Fruit fly (Drosophila melanogaster) whole organism, adult: ENCODE results near the gene hdm.

ENCODE experiments used
- CG11617 ChIP-seq: fragments of 200-800 bp; sonication (Bioruptor generic); optimal IDR thresholded peaks from 2 replicates; lab custom pipeline; 2017; ENCODE audit warnings: mild to moderate bottlenecking, missing biosample characterization, missing genetic modification reagents, missing genetic modification characterization
- pad ChIP-seq: fragments of 200-800 bp; sonication (Bioruptor generic); optimal IDR thresholded peaks from 3 replicates; lab custom pipeline; 2017; ENCODE audit warnings: missing biosample characterization, missing genetic modification characterization, mild to moderate bottlenecking, moderate library complexity, missing genetic modification reagents

- TF ChIP-seq pad (GFP tag; lab: Kevin White, UChicago), result no peak
- no peak for TF ChIP-seq CG11617 (GFP tag; lab: Kevin White, UChicago)
Observed at dm6 chrX:7955890-7956289, 36.0 kb upstream of the hdm start, which contains the start of the genes CG15332 and CG15330.
